Worm (Caenorhabditis elegans) whole organism, young adult: ENCODE data around the gene nyn-3.

Experiments used
- C06A6.2 ChIP-seq: fragments of 200-800 bp; sonication (Bioruptor generic); conservative IDR thresholded peaks from 2 replicates; pipeline ENCODE4 v1.3.6; 2022; ENCODE audit warnings: missing genetic modification characterization, missing compliant biosample characterization
- C17E4.6 ChIP-seq: fragments of 200-800 bp; sonication (Bioruptor generic); IDR thresholded peaks from 2 replicates; pipeline ENCODE4 v1.3.6; 2022; ENCODE audit warnings: missing genetic modification reagents, missing genetic modification characterization, missing compliant biosample characterization
- F22D6.2 ChIP-seq: sonication (generic microtip); optimal IDR thresholded peaks from 2 replicates; lab custom pipeline; 2016; ENCODE audit warnings: mild to moderate bottlenecking, missing genetic modification characterization, missing compliant biosample characterization
- F23B12.7 ChIP-seq: sonication (generic microtip); optimal IDR thresholded peaks from 2 replicates; lab custom pipeline; 2017; ENCODE audit warnings: missing genetic modification characterization, mild to moderate bottlenecking, missing compliant biosample characterization, antibody characterized with exemption, moderate library complexity; ENCODE audit not compliant: insufficient read depth
- K12H6.12 ChIP-seq: fragments of 200-800 bp; sonication (Bioruptor generic); optimal IDR thresholded peaks from 2 replicates; lab custom pipeline; 2018; ENCODE audit warnings: mild to moderate bottlenecking, missing genetic modification characterization, missing compliant biosample characterization
- T07F8.4 ChIP-seq: sonication (generic microtip); optimal IDR thresholded peaks from 2 replicates; lab custom pipeline; 2016; ENCODE audit warnings: mild to moderate bottlenecking, missing genetic modification characterization, moderate library complexity, missing compliant biosample characterization
- T26A5.8 ChIP-seq: sonication (generic microtip); optimal IDR thresholded peaks from 2 replicates; lab custom pipeline; 2016; ENCODE audit warnings: missing genetic modification characterization, missing compliant biosample characterization
- Y53F4B.3 ChIP-seq: fragments of 200-800 bp; sonication (Bioruptor generic); IDR thresholded peaks from 2 replicates; pipeline ENCODE4 v1.3.6; 2022; ENCODE audit warnings: missing genetic modification reagents, missing genetic modification characterization, missing compliant biosample characterization
- Y56A3A.18 ChIP-seq: fragments of 200-800 bp; sonication (Bioruptor generic); IDR thresholded peaks from 2 replicates; pipeline ENCODE4 v1.3.6; 2022; ENCODE audit warnings: missing genetic modification reagents, missing genetic modification characterization, missing compliant biosample characterization
- ZK185.1 ChIP-seq: sonication (generic microtip); optimal IDR thresholded peaks from 2 replicates; lab custom pipeline; 2016; ENCODE audit warnings: mild to moderate bottlenecking, missing genetic modification characterization, missing compliant biosample characterization; ENCODE audit not compliant: poor library complexity, severe bottlenecking
- akir-1 ChIP-seq: fragments of 200-800 bp; sonication (Bioruptor generic); optimal IDR thresholded peaks from 2 replicates; lab custom pipeline; 2018; ENCODE audit warnings: mild to moderate bottlenecking, missing genetic modification characterization, moderate library complexity, missing compliant biosample characterization
- ama-1 ChIP-seq, 3 experiments: fragments of 150-350 bp in 1 of 3; sonication (generic microtip) in 2 of 3; optimal IDR thresholded peaks; 2 replicates each; lab custom pipeline; 2014 to 2018; ENCODE audit warnings: missing biosample characterization in 2 of 3, missing genetic modification characterization in 2 of 3, missing genetic modification reagents in 2 of 3
- aptf-2 ChIP-seq: fragments of 200-800 bp; sonication (Bioruptor generic); conservative IDR thresholded peaks from 2 replicates; pipeline ENCODE4 v1.3.6; 2022; ENCODE audit warnings: missing genetic modification reagents, missing genetic modification characterization, missing compliant biosample characterization
- aptf-3 ChIP-seq: fragments of 200-800 bp; sonication (Bioruptor generic); IDR thresholded peaks from 2 replicates; pipeline ENCODE4 v1.3.6; 2022; ENCODE audit warnings: missing genetic modification characterization, missing compliant biosample characterization
- atf-7 ChIP-seq: sonication (generic microtip); optimal IDR thresholded peaks from 2 replicates; lab custom pipeline; 2017; ENCODE audit warnings: mild to moderate bottlenecking, missing genetic modification characterization, missing compliant biosample characterization
- attf-5 ChIP-seq: fragments of 200-800 bp; sonication (Bioruptor generic); optimal IDR thresholded peaks from 2 replicates; lab custom pipeline; 2018; ENCODE audit warnings: mild to moderate bottlenecking, missing genetic modification characterization, missing compliant biosample characterization
- bed-2 ChIP-seq: fragments of 200-800 bp; sonication (Bioruptor generic); IDR thresholded peaks from 2 replicates; pipeline ENCODE4 v1.3.6; 2022; ENCODE audit warnings: missing genetic modification reagents, missing genetic modification characterization, missing compliant biosample characterization
- ceh-79 ChIP-seq: sonication (generic microtip); optimal IDR thresholded peaks from 2 replicates; lab custom pipeline; 2017; ENCODE audit warnings: mild to moderate bottlenecking, missing genetic modification characterization, missing compliant biosample characterization
- dox-1 ChIP-seq: fragments of 200-800 bp; sonication (Bioruptor generic); IDR thresholded peaks from 2 replicates; pipeline ENCODE4 v1.3.6; 2022; ENCODE audit warnings: missing genetic modification reagents, missing genetic modification characterization, missing compliant biosample characterization
- efl-1 ChIP-seq: fragments of 150-350 bp; optimal IDR thresholded peaks from 2 replicates; lab custom pipeline; 2014; ENCODE audit warnings: missing biosample characterization, missing genetic modification reagents, missing genetic modification characterization
- egl-18 ChIP-seq: fragments of 200-800 bp; sonication (Bioruptor generic); IDR thresholded peaks from 2 replicates; pipeline ENCODE4 v1.3.6; 2022; ENCODE audit warnings: missing genetic modification reagents, missing genetic modification characterization, missing compliant biosample characterization
- ets-4 ChIP-seq: fragments of 200-800 bp; sonication (Bioruptor generic); optimal IDR thresholded peaks from 2 replicates; lab custom pipeline; 2018; ENCODE audit warnings: mild to moderate bottlenecking, missing genetic modification characterization, missing compliant biosample characterization
- hlh-12 ChIP-seq: sonication (generic microtip); optimal IDR thresholded peaks from 2 replicates; lab custom pipeline; 2016; ENCODE audit warnings: missing genetic modification characterization, missing compliant biosample characterization
- hlh-26 ChIP-seq: fragments of 200-800 bp; sonication (Bioruptor generic); conservative IDR thresholded peaks from 2 replicates; pipeline ENCODE4 v1.3.6; 2022; ENCODE audit warnings: missing genetic modification reagents, missing genetic modification characterization, missing compliant biosample characterization
- hmg-1.2 ChIP-seq: fragments of 200-800 bp; sonication (Bioruptor generic); IDR thresholded peaks from 2 replicates; pipeline ENCODE4 v1.3.6; 2022; ENCODE audit warnings: missing genetic modification reagents, missing genetic modification characterization, missing compliant biosample characterization
- hrde-1 ChIP-seq: sonication (generic microtip); optimal IDR thresholded peaks from 2 replicates; lab custom pipeline; 2016; ENCODE audit warnings: missing genetic modification characterization, mild to moderate bottlenecking, missing compliant biosample characterization, moderate library complexity, missing genotype, missing genetic modification reagents, borderline replicate concordance
- let-526 ChIP-seq: fragments of 200-800 bp; sonication (Bioruptor generic); IDR thresholded peaks from 2 replicates; pipeline ENCODE4 v1.3.6; 2022; ENCODE audit warnings: missing genetic modification reagents, missing genetic modification characterization, missing compliant biosample characterization
- lin-40 ChIP-seq: sonication (generic microtip); optimal IDR thresholded peaks from 2 replicates; lab custom pipeline; 2016; ENCODE audit warnings: missing genetic modification characterization, mild to moderate bottlenecking, missing compliant biosample characterization, missing genotype, missing genetic modification reagents
- lin-54 ChIP-seq: fragments of 200-800 bp; sonication (Bioruptor generic); optimal IDR thresholded peaks from 2 replicates; lab custom pipeline; 2018; ENCODE audit warnings: mild to moderate bottlenecking, missing genetic modification characterization, missing compliant biosample characterization
- lsl-1 ChIP-seq: fragments of 200-800 bp; sonication (Bioruptor generic); optimal IDR thresholded peaks from 2 replicates; lab custom pipeline; 2018; ENCODE audit warnings: mild to moderate bottlenecking, missing genetic modification characterization, moderate library complexity, missing compliant biosample characterization
- madf-10 ChIP-seq: sonication (generic microtip); optimal IDR thresholded peaks from 2 replicates; lab custom pipeline; 2016; ENCODE audit warnings: mild to moderate bottlenecking, missing genetic modification characterization, missing compliant biosample characterization
- madf-3 ChIP-seq: fragments of 200-800 bp; sonication (Bioruptor generic); IDR thresholded peaks from 2 replicates; pipeline ENCODE4 v1.3.6; 2022; ENCODE audit warnings: missing genetic modification reagents, missing genetic modification characterization, missing compliant biosample characterization
- madf-8 ChIP-seq: fragments of 200-800 bp; sonication (Bioruptor generic); conservative IDR thresholded peaks from 2 replicates; pipeline ENCODE4 v1.3.6; 2022; ENCODE audit warnings: missing genetic modification reagents, missing genetic modification characterization, missing compliant biosample characterization
- mel-28 ChIP-seq: sonication (generic microtip); optimal IDR thresholded peaks from 2 replicates; lab custom pipeline; 2016; ENCODE audit warnings: borderline replicate concordance, mild to moderate bottlenecking, missing genetic modification characterization, missing compliant biosample characterization
- mes-4 ChIP-seq: sonication (generic microtip); optimal IDR thresholded peaks from 2 replicates; lab custom pipeline; 2016; ENCODE audit warnings: missing genotype, missing genetic modification characterization, missing compliant biosample characterization
- nhr-80 ChIP-seq: sonication (generic microtip); optimal IDR thresholded peaks from 2 replicates; lab custom pipeline; 2016; ENCODE audit warnings: missing genetic modification characterization, missing compliant biosample characterization
- pha-4 ChIP-seq: fragments of 150-350 bp; sonication (generic microtip); optimal IDR thresholded peaks from 2 replicates; lab custom pipeline; 2014; ENCODE audit warnings: missing biosample characterization, missing genetic modification reagents, missing genetic modification characterization
- repo-1 ChIP-seq: sonication (generic microtip); optimal IDR thresholded peaks from 2 replicates; lab custom pipeline; 2017; ENCODE audit warnings: mild to moderate bottlenecking, missing genetic modification characterization, missing compliant biosample characterization
- sdz-38 ChIP-seq: sonication (generic microtip); optimal IDR thresholded peaks from 2 replicates; lab custom pipeline; 2016; ENCODE audit warnings: missing genotype, missing genetic modification characterization, missing compliant biosample characterization
- sea-2 ChIP-seq: fragments of 200-800 bp; sonication (Bioruptor generic); IDR thresholded peaks from 2 replicates; pipeline ENCODE4 v1.3.6; 2022; ENCODE audit warnings: missing genetic modification characterization, missing compliant biosample characterization
- snpc-1.3 ChIP-seq: sonication (generic microtip); optimal IDR thresholded peaks from 2 replicates; lab custom pipeline; 2017; ENCODE audit warnings: missing genetic modification characterization, mild to moderate bottlenecking, missing compliant biosample characterization, antibody characterized with exemption, moderate library complexity, missing genotype, missing genetic modification reagents; ENCODE audit not compliant: insufficient read depth
- snpc-3.4 ChIP-seq: sonication (generic microtip); optimal IDR thresholded peaks from 2 replicates; lab custom pipeline; 2017; ENCODE audit warnings: missing genetic modification characterization, mild to moderate bottlenecking, missing compliant biosample characterization, antibody characterized with exemption, moderate library complexity, missing genotype, missing genetic modification reagents
- tbp1 ChIP-seq: fragments of 200-800 bp; sonication (Bioruptor generic); optimal IDR thresholded peaks from 2 replicates; lab custom pipeline; 2018; ENCODE audit warnings: mild to moderate bottlenecking, missing genetic modification characterization, missing compliant biosample characterization
- unc-130 ChIP-seq: sonication (generic microtip); optimal IDR thresholded peaks from 2 replicates; lab custom pipeline; 2016; ENCODE audit warnings: missing genetic modification reagents, missing genetic modification characterization, missing compliant biosample characterization
- zim-3 ChIP-seq: sonication (generic microtip); optimal IDR thresholded peaks from 2 replicates; lab custom pipeline; 2017; ENCODE audit warnings: mild to moderate bottlenecking, missing genetic modification characterization, moderate library complexity, missing compliant biosample characterization
- ztf-18 ChIP-seq: sonication (generic microtip); optimal IDR thresholded peaks from 2 replicates; lab custom pipeline; 2016; ENCODE audit warnings: missing genotype, mild to moderate bottlenecking, missing genetic modification characterization, missing compliant biosample characterization
- ztf-25 ChIP-seq: fragments of 200-800 bp; sonication (Bioruptor generic); IDR thresholded peaks from 2 replicates; pipeline ENCODE4 v1.3.6; 2022; ENCODE audit warnings: missing genetic modification reagents, missing genetic modification characterization, missing compliant biosample characterization
- ztf-26 ChIP-seq: sonication (generic microtip); optimal IDR thresholded peaks from 2 replicates; lab custom pipeline; 2017; ENCODE audit warnings: missing genetic modification characterization, missing compliant biosample characterization
- ztf-3 ChIP-seq: fragments of 200-800 bp; sonication (Bioruptor generic); optimal IDR thresholded peaks from 2 replicates; lab custom pipeline; 2018; ENCODE audit warnings: mild to moderate bottlenecking, missing genetic modification characterization, missing compliant biosample characterization

nyn-3 gene

DNA sequence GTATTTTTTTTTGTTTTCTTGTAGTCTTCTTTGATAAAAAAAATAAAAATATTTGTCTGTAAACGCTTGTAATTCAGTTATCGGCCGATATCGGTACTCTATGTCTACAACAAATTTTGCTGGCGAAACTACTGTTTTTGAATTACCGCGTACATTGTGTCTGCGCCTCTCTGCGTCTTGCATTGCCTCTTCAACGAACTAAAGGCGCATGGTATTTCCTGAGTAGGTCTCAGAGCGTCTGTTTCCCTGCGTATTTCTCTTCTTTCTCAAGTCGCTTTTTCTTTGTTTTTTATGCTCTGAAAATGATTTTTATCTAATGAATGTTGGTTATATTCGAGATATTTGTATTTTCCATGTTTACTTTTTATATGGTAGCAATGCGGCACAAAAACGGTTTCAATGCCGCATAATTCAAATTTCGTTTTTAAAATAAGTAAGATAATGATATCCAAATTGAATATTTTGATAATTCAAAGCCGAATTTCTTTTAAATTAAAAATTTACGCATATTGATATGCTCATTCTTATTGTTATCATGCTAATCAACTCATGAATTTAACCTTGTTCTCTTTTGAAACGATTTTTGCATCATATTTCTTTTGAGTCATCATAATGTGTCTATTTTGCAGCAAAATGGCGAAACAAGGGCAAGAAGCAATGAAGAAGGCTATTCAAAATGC, 41.5 kb downstream of the nyn-3 start, which contains the start of gene phb-2 (continued):
- peak; percentile 22 for TF ChIP-seq ZK185.1 (tag; lab: Kevin White, UChicago)
- no peak for TF ChIP-seq mel-28
- TF ChIP-seq hrde-1 = no peak
- TF ChIP-seq akir-1 = no peak
- no peak for TF ChIP-seq egl-18 (GFP tag; lab: Robert Waterston, UW)
- no peak for TF ChIP-seq atf-7
- TF ChIP-seq snpc-3.4 (tag; lab: Kevin White, UChicago) = peak; percentile 19
- peak; percentile 78 for TF ChIP-seq dox-1 (GFP tag; lab: Robert Waterston, UW)
- TF ChIP-seq lsl-1 = peak; percentile 50
- peak; percentile 83 for TF ChIP-seq efl-1 (GFP tag; lab: Kevin White, UChicago)
- no peak for TF ChIP-seq ztf-25 (GFP tag; lab: Robert Waterston, UW)
- 0 out of 2 replicates have a peak, but pooled peaks have one; percentile 25 for TF ChIP-seq madf-8 (GFP tag; lab: Robert Waterston, UW)
- peak; percentile 51 for TF ChIP-seq pha-4 (tag; lab: Kevin White, UChicago)
- TF ChIP-seq sdz-38 (tag; lab: Kevin White, UChicago) = no peak
- TF ChIP-seq ets-4 (GFP tag; lab: Kevin White, UChicago) = no peak
- TF ChIP-seq nhr-80 (tag; lab: Kevin White, UChicago) = peak; percentile 13
- TF ChIP-seq C17E4.6 (GFP tag; lab: Robert Waterston, UW) = peak; percentile 39; the same call in 1 of the 2 replicates
- TF ChIP-seq C06A6.2 = no peak
- no peak for TF ChIP-seq zim-3
- TF ChIP-seq bed-2 (GFP tag; lab: Robert Waterston, UW) = no peak
- no peak for TF ChIP-seq ztf-26 (tag; lab: Kevin White, UChicago)
- TF ChIP-seq madf-3 (GFP tag; lab: Robert Waterston, UW) = no peak
- TF ChIP-seq madf-10 (tag; lab: Kevin White, UChicago) = no peak
- TF ChIP-seq F22D6.2 (tag; lab: Kevin White, UChicago) = no peak
- TF ChIP-seq tbp1 (GFP tag; lab: Kevin White, UChicago) = peak; percentile 49
- TF ChIP-seq attf-5 = peak; percentile 77
- TF ChIP-seq T26A5.8 = no peak
- TF ChIP-seq Y56A3A.18 = no peak
- TF ChIP-seq snpc-1.3 (tag; lab: Kevin White, UChicago) = peak; percentile 64
- peak; percentile 93 for TF ChIP-seq lin-54 (GFP tag; lab: Kevin White, UChicago)
- TF ChIP-seq aptf-2 (GFP tag; lab: Robert Waterston, UW) = no peak
- TF ChIP-seq, all 124 proteins: peak for 40

DNA sequence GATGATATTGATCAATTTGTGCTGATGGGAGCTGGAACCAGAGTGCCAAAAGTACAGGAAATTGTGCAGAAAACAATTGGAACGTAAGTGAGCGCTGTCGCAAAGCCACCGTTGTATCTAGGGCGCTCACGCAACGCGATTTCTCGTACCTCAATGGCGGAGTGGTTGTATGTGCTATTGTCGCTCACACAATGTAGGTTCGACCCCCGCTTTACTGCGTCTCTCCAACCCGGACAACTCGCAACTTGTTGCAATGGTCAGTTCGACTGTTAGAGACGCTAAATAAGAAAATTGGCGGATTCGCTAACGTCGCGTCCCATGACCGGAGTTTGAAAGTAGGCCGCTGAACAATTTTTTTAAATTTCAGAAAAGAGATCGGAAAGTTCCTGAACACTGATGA, 43.9 kb downstream of the nyn-3 start:
- TF ChIP-seq Y53F4B.3 (GFP tag; lab: Robert Waterston, UW) = no peak
- peak; percentile 95 for TF ChIP-seq F23B12.7 (tag; lab: Kevin White, UChicago)
- no peak for TF ChIP-seq hlh-26
- TF ChIP-seq let-526 = no peak
- no peak for TF ChIP-seq ztf-3 (GFP tag; lab: Kevin White, UChicago)
- peak; percentile 68 for TF ChIP-seq ztf-18 (tag; lab: Kevin White, UChicago)
- no peak for TF ChIP-seq ceh-79 (tag; lab: Kevin White, UChicago)
- TF ChIP-seq mes-4 (tag; lab: Kevin White, UChicago) = peak; percentile 69
- TF ChIP-seq aptf-3 (GFP tag; lab: Robert Waterston, UW) = no peak
- no peak for TF ChIP-seq lin-40 (tag; lab: Kevin White, UChicago)
- no peak for TF ChIP-seq Y56A3A.18
- TF ChIP-seq ama-1 (optimal IDR thresholded peaks at IDR 0.05; lab: Kevin White, UChicago) = no peak
- peak; percentile 66 to 71 for TF ChIP-seq ama-1 (GFP tag; optimal IDR thresholded peaks at IDR 0.05; lab: Kevin White, UChicago)
- TF ChIP-seq unc-130 (GFP tag; lab: Kevin White, UChicago) = peak; percentile 1
- peak; percentile 63 for TF ChIP-seq T07F8.4
- TF ChIP-seq mel-28 = no peak
- no peak for TF ChIP-seq K12H6.12
- no peak for TF ChIP-seq hlh-12 (tag; lab: Kevin White, UChicago)
- peak; percentile 41 for TF ChIP-seq hmg-1.2
- TF ChIP-seq sea-2 (GFP tag; lab: Robert Waterston, UW) = no peak
- peak; percentile 71 for TF ChIP-seq repo-1 (tag; lab: Kevin White, UChicago)
